Fruit fly (Drosophila melanogaster) whole organism, embryonic: Measurements from ENCODE around the gene Gdh.

Experiments
- Awh ChIP-seq: fragments of 200-800 bp; sonication (Bioruptor generic); IDR thresholded peaks from 2 replicates; pipeline ENCODE4, ENCODE4 v1.3.6; 2022; ENCODE audit warnings: missing biosample characterization, missing genetic modification characterization
- BEAF-32 ChIP-seq: fragments of 200-800 bp; sonication (Bioruptor generic); optimal IDR thresholded peaks from 3 replicates; lab custom pipeline; 2017; ENCODE audit warnings: missing biosample characterization, missing genetic modification characterization, mild to moderate bottlenecking, moderate library complexity, missing genetic modification reagents
- CG10267 ChIP-seq: fragments of 200-800 bp; sonication (Bioruptor generic); optimal IDR thresholded peaks from 2 replicates; lab custom pipeline; 2018; ENCODE audit warnings: missing biosample characterization, mild to moderate bottlenecking, missing genetic modification characterization, moderate library complexity
- CG10959 ChIP-seq: fragments of 200-800 bp; sonication (Bioruptor generic); IDR thresholded peaks from 2 replicates; pipeline ENCODE4 v1.3.6; 2022; ENCODE audit warnings: missing biosample characterization, missing genetic modification characterization
- CG12104 ChIP-seq: fragments of 200-800 bp; sonication (Bioruptor generic); optimal IDR thresholded peaks from 3 replicates; lab custom pipeline; 2016; ENCODE audit warnings: missing biosample characterization, missing genetic modification characterization
- CG13624 ChIP-seq: fragments of 200-800 bp; sonication (Bioruptor generic); optimal IDR thresholded peaks from 2 replicates; lab custom pipeline; 2016; ENCODE audit warnings: missing biosample characterization, missing genetic modification characterization
- CG13894 ChIP-seq: fragments of 200-800 bp; sonication (Bioruptor generic); optimal IDR thresholded peaks from 3 replicates; lab custom pipeline; 2018; ENCODE audit warnings: missing biosample characterization, mild to moderate bottlenecking, missing genetic modification characterization, moderate library complexity
- CG14014 ChIP-seq: fragments of 200-800 bp; sonication (Bioruptor generic); IDR thresholded peaks from 2 replicates; pipeline ENCODE4 v1.3.6; 2022; ENCODE audit warnings: missing biosample characterization, missing genetic modification characterization
- CG15269 ChIP-seq: fragments of 200-800 bp; sonication (Bioruptor generic); optimal IDR thresholded peaks from 2 replicates; lab custom pipeline; 2018; ENCODE audit warnings: missing biosample characterization, mild to moderate bottlenecking, missing genetic modification characterization, moderate library complexity
- CG16779 ChIP-seq: fragments of 200-800 bp; sonication (Bioruptor generic); IDR thresholded peaks from 2 replicates; pipeline ENCODE4 v1.3.6; 2022; ENCODE audit warnings: missing biosample characterization, missing genetic modification characterization
- CG16863 ChIP-seq: fragments of 200-800 bp; sonication (Bioruptor generic); optimal IDR thresholded peaks from 3 replicates; lab custom pipeline; 2016; ENCODE audit warnings: missing biosample characterization, missing genetic modification characterization
- CG18476 ChIP-seq: fragments of 200-800 bp; sonication (Bioruptor generic); optimal IDR thresholded peaks from 2 replicates; lab custom pipeline; 2016; ENCODE audit warnings: missing biosample characterization, mild to moderate bottlenecking, missing genetic modification characterization
- CG2116 ChIP-seq: fragments of 200-800 bp; sonication (Bioruptor generic); optimal IDR thresholded peaks from 3 replicates; lab custom pipeline; 2018; ENCODE audit warnings: missing biosample characterization, mild to moderate bottlenecking, missing genetic modification characterization
- CG2712 ChIP-seq: fragments of 200-800 bp; optimal IDR thresholded peaks from 3 replicates; lab custom pipeline; 2019; ENCODE audit warnings: missing biosample characterization, mild to moderate bottlenecking, missing genetic modification characterization, moderate library complexity
- CG4360 ChIP-seq: fragments of 200-800 bp; sonication (Bioruptor generic); IDR thresholded peaks from 2 replicates; pipeline ENCODE4 v1.3.6; 2022; ENCODE audit warnings: missing biosample characterization, missing genetic modification characterization
- CG4854 ChIP-seq: fragments of 200-800 bp; sonication (Bioruptor generic); optimal IDR thresholded peaks from 2 replicates; lab custom pipeline; 2016; ENCODE audit warnings: missing biosample characterization, missing genetic modification characterization, inconsistent platforms
- CG6854 ChIP-seq: fragments of 200-800 bp; sonication (Bioruptor generic); optimal IDR thresholded peaks from 3 replicates; lab custom pipeline; 2017; ENCODE audit warnings: missing biosample characterization, mild to moderate bottlenecking, missing genetic modification characterization
- CG8281 ChIP-seq: fragments of 200-800 bp; sonication (Bioruptor generic); optimal IDR thresholded peaks from 2 replicates; lab custom pipeline; 2018; ENCODE audit warnings: missing biosample characterization, mild to moderate bottlenecking, missing genetic modification characterization, moderate library complexity
- CG8765 ChIP-seq: fragments of 200-800 bp; sonication (Bioruptor generic); IDR thresholded peaks from 2 replicates; pipeline ENCODE4 v1.3.6; 2022; ENCODE audit warnings: missing biosample characterization, missing genetic modification characterization
- Dek ChIP-seq: fragments of 200-800 bp; sonication (Bioruptor generic); optimal IDR thresholded peaks from 3 replicates; lab custom pipeline; 2019; ENCODE audit warnings: missing biosample characterization, mild to moderate bottlenecking, missing genetic modification characterization, moderate library complexity
- Dp ChIP-seq: fragments of 200-800 bp; sonication (Bioruptor generic); optimal IDR thresholded peaks from 2 replicates; lab custom pipeline; 2018; ENCODE audit warnings: missing biosample characterization, mild to moderate bottlenecking, missing genetic modification characterization, moderate library complexity
- E2f2 ChIP-seq: fragments of 200-800 bp; sonication (Bioruptor generic); IDR thresholded peaks from 2 replicates; pipeline ENCODE4 v1.3.6; 2022; ENCODE audit warnings: missing biosample characterization, missing genetic modification characterization
- HLH3B ChIP-seq: fragments of 200-800 bp; sonication (Bioruptor generic); IDR thresholded peaks from 2 replicates; pipeline ENCODE4 v1.3.6; 2022; ENCODE audit warnings: missing biosample characterization, missing genetic modification characterization
- Med ChIP-seq: fragments of 200-800 bp; sonication (Bioruptor generic); peaks from one replicate; lab custom pipeline; 2016; ENCODE audit warnings: missing biosample characterization, missing genetic modification characterization, mild to moderate bottlenecking, inconsistent platforms, moderate library complexity
- Mes4 ChIP-seq: fragments of 200-800 bp; sonication (Bioruptor generic); optimal IDR thresholded peaks from 2 replicates; lab custom pipeline; 2016; ENCODE audit warnings: missing biosample characterization, missing genetic modification characterization
- NC2α ChIP-seq: fragments of 200-800 bp; sonication (Bioruptor generic); optimal IDR thresholded peaks from 2 replicates; lab custom pipeline; 2016; ENCODE audit warnings: missing biosample characterization, missing genetic modification characterization
- Oli ChIP-seq: fragments of 200-800 bp; sonication (Bioruptor generic); optimal IDR thresholded peaks from 2 replicates; lab custom pipeline; 2018; ENCODE audit warnings: missing biosample characterization, mild to moderate bottlenecking, missing genetic modification characterization, moderate library complexity
- PHDP ChIP-seq: fragments of 200-800 bp; sonication (Bioruptor generic); optimal IDR thresholded peaks from 3 replicates; lab custom pipeline; 2018; ENCODE audit warnings: missing biosample characterization, mild to moderate bottlenecking, missing genetic modification characterization, moderate library complexity
- Spps ChIP-seq: fragments of 200-800 bp; sonication (Bioruptor generic); optimal IDR thresholded peaks from 2 replicates; lab custom pipeline; 2018; ENCODE audit warnings: missing biosample characterization, mild to moderate bottlenecking, missing genetic modification characterization
- ap ChIP-seq: fragments of 200-800 bp; sonication (Bioruptor generic); IDR thresholded peaks from 2 replicates; pipeline ENCODE4 v1.3.6; 2022; ENCODE audit warnings: missing biosample characterization, missing genetic modification characterization
- bab2 ChIP-seq: fragments of 200-800 bp; sonication (Bioruptor generic); optimal IDR thresholded peaks from 2 replicates; lab custom pipeline; 2016; ENCODE audit warnings: missing biosample characterization, missing genetic modification characterization
- bigmax ChIP-seq: fragments of 200-800 bp; sonication (Bioruptor generic); optimal IDR thresholded peaks from 2 replicates; lab custom pipeline; 2018; ENCODE audit warnings: missing biosample characterization, mild to moderate bottlenecking, missing genetic modification characterization
- fru ChIP-seq: fragments of >200 bp; optimal IDR thresholded peaks from 2 replicates; lab custom pipeline; 2017
- grau ChIP-seq: fragments of 200-800 bp; optimal IDR thresholded peaks from 3 replicates; lab custom pipeline; 2019; ENCODE audit warnings: missing biosample characterization, mild to moderate bottlenecking, missing genetic modification characterization, moderate library complexity
- ind ChIP-seq: fragments of 200-800 bp; sonication (Bioruptor generic); optimal IDR thresholded peaks from 3 replicates; lab custom pipeline; 2016; ENCODE audit warnings: missing biosample characterization, missing genetic modification characterization
- luna ChIP-seq: fragments of 200-800 bp; sonication (Bioruptor generic); optimal IDR thresholded peaks from 2 replicates; lab custom pipeline; 2016; ENCODE audit warnings: missing biosample characterization, missing genetic modification characterization
- nom ChIP-seq: fragments of 200-800 bp; sonication (Bioruptor generic); optimal IDR thresholded peaks from 2 replicates; lab custom pipeline; 2017; ENCODE audit warnings: missing biosample characterization, missing genetic modification characterization, mild to moderate bottlenecking, moderate library complexity, missing genetic modification reagents
- p53 ChIP-seq: fragments of 200-800 bp; sonication (Bioruptor generic); optimal IDR thresholded peaks from 2 replicates; lab custom pipeline; 2016; ENCODE audit warnings: missing biosample characterization, missing genetic modification characterization
- pb ChIP-seq: fragments of 200-800 bp; sonication (Bioruptor generic); optimal IDR thresholded peaks from 3 replicates; lab custom pipeline; 2016; ENCODE audit warnings: missing biosample characterization, missing genetic modification characterization
- pfk ChIP-seq: fragments of 200-800 bp; sonication (Bioruptor generic); optimal IDR thresholded peaks from 2 replicates; lab custom pipeline; 2018; ENCODE audit warnings: missing biosample characterization, mild to moderate bottlenecking, missing genetic modification characterization, moderate library complexity
- pzg ChIP-seq: fragments of 200-800 bp; sonication (Bioruptor generic); optimal IDR thresholded peaks from 3 replicates; lab custom pipeline; 2018; ENCODE audit warnings: missing biosample characterization, mild to moderate bottlenecking, missing genetic modification characterization, moderate library complexity
- row ChIP-seq: fragments of 200-800 bp; sonication (Bioruptor generic); IDR thresholded peaks from 3 replicates; pipeline ENCODE4 v1.3.6; 2022; ENCODE audit warnings: missing biosample characterization, missing genetic modification characterization
- salm ChIP-seq: fragments of 200-800 bp; sonication (Bioruptor generic); optimal IDR thresholded peaks from 2 replicates; lab custom pipeline; 2018; ENCODE audit warnings: missing biosample characterization, mild to moderate bottlenecking, missing genetic modification characterization
- sd ChIP-seq: fragments of 200-800 bp; sonication (Bioruptor generic); optimal IDR thresholded peaks from 3 replicates; lab custom pipeline; 2018; ENCODE audit warnings: missing biosample characterization, mild to moderate bottlenecking, missing genetic modification characterization, moderate library complexity
- sens ChIP-seq: fragments of 200-800 bp; sonication (Bioruptor generic); peaks from one replicate; lab custom pipeline; 2016; ENCODE audit warnings: missing biosample characterization, missing genetic modification characterization
- seq ChIP-seq: fragments of 200-800 bp; sonication (Bioruptor generic); IDR thresholded peaks from 2 replicates; pipeline ENCODE4 v1.3.6; 2022; ENCODE audit warnings: missing biosample characterization, missing genetic modification characterization
- tap ChIP-seq: fragments of 200-800 bp; optimal IDR thresholded peaks from 3 replicates; lab custom pipeline; 2019; ENCODE audit warnings: missing biosample characterization, mild to moderate bottlenecking, missing genetic modification characterization, moderate library complexity
- tgo ChIP-seq: fragments of 200-800 bp; sonication (Bioruptor generic); IDR thresholded peaks from 3 replicates; pipeline ENCODE4 v1.3.6; 2022; ENCODE audit warnings: missing biosample characterization, missing genetic modification characterization
- tx ChIP-seq: fragments of 200-800 bp; sonication (Bioruptor generic); optimal IDR thresholded peaks from 2 replicates; lab custom pipeline; 2016; ENCODE audit warnings: missing biosample characterization, missing genetic modification characterization
- unc-4 ChIP-seq: fragments of 200-800 bp; sonication (Bioruptor generic); IDR thresholded peaks from 2 replicates; pipeline ENCODE4 v1.3.6; 2022; ENCODE audit warnings: missing biosample characterization, missing genetic modification characterization; ENCODE audit not compliant: partially characterized antibody

The Gdh gene

DNA sequence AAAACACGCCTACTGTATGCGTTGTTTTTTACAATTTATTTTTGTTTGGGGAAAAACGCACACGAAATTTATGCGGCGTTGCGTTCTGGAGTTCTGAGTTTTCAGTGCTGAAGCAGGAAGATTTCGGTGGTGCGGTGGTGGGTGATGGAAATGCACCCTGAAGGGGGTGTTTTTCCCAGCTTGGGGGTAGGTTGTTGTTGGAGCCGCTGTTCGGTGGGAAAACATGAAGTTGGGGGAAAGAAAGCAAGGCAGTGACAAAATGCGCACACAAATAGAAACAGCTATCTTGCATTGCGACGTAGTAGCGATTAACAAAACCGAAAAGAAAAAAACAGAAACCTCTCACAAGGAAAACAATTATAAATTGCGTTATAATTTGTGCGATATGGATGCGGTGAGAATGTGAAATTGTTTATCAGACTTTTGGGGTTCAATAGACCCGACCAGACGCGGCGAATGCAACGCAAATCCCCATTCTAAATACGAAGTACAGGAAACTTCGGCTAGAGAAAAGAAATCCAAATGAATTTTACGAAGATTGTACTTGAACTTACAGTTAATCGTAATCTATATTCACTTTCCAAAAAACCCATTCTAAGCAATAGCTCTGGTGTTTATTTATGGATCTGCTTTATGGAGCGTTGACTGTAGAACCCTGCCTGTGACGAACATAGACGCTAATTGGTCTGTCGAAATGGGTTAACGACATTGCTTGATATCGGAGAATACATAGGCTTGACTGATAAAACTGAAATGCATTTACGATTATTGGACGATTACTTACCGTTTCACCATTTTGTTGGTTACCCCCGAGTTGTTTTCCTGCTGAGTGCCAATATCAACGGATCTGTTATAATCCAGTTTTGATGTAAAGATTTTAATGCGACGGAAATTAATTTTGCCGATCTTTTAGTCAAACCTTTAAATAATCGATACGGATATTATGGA is 54.4 kb downstream of the Gdh start (continued):
- TF ChIP-seq CG18476, result no peak
- no peak for TF ChIP-seq Mes4
- no peak for TF ChIP-seq CG16779
- no peak for TF ChIP-seq fru
- TF ChIP-seq CG2712 (tag; lab: Kevin White, UChicago), result peak; percentile 36
- TF ChIP-seq CG2116 (GFP tag; lab: Kevin White, UChicago), result no peak
- no peak for TF ChIP-seq CG13894
- no peak for TF ChIP-seq bigmax (GFP tag; lab: Kevin White, UChicago)
- peak; percentile 87 for TF ChIP-seq sens (GFP tag; lab: Kevin White, UChicago)
- TF ChIP-seq Awh (GFP tag; lab: Robert Waterston, UW), result no peak; the same call in 1 of the 2 replicates
- 0 out of 2 replicates have a peak, but pooled peaks have one; percentile 32 for TF ChIP-seq seq (GFP tag; lab: Robert Waterston, UW)
- peak; percentile 51 for TF ChIP-seq row (GFP tag; lab: Robert Waterston, UW)
- no peak for TF ChIP-seq tx (GFP tag; lab: Kevin White, UChicago)
- peak; percentile 31; the same call in 1 of the 3 replicates for TF ChIP-seq tgo (GFP tag; lab: Robert Waterston, UW)
- no peak for TF ChIP-seq pfk (GFP tag; lab: Kevin White, UChicago)
- TF ChIP-seq CG12104 (GFP tag; lab: Kevin White, UChicago), result no peak
- no peak for TF ChIP-seq CG10959 (GFP tag; lab: Robert Waterston, UW)
- TF ChIP-seq NC2α, result no peak
- TF ChIP-seq E2f2 (GFP tag; lab: Robert Waterston, UW), result peak; percentile 15; the same call in 1 of the 2 replicates
- TF ChIP-seq CG15269, result peak; percentile 35
- TF ChIP-seq salm, result no peak
- no peak for TF ChIP-seq CG14014 (GFP tag; lab: Robert Waterston, UW)
- no peak for TF ChIP-seq CG13624 (GFP tag; lab: Kevin White, UChicago)
- no peak for TF ChIP-seq pb
- TF ChIP-seq CG4360 (GFP tag; lab: Robert Waterston, UW), result peak; percentile 73
- no peak for TF ChIP-seq BEAF-32
- peak; percentile 57; the same call in 1 of the 2 replicates for TF ChIP-seq HLH3B (GFP tag; lab: Robert Waterston, UW)
- TF ChIP-seq Dp (GFP tag; lab: Kevin White, UChicago), result no peak
- TF ChIP-seq unc-4, result no peak
- TF ChIP-seq bab2 (GFP tag; lab: Kevin White, UChicago), result no peak
- TF ChIP-seq CG16863, result no peak
- TF ChIP-seq CG10267 (tag; lab: Kevin White, UChicago), result no peak
- no peak for TF ChIP-seq ap
- no peak for TF ChIP-seq nom (GFP tag; lab: Kevin White, UChicago)
- TF ChIP-seq grau (tag; lab: Kevin White, UChicago), result peak; percentile 90
- peak; percentile 33 for TF ChIP-seq tap
- TF ChIP-seq ind (GFP tag; lab: Kevin White, UChicago), result peak; percentile 25
- TF ChIP-seq sd, result no peak
- no peak for TF ChIP-seq CG4854 (GFP tag; lab: Kevin White, UChicago)
- peak; percentile 88 for TF ChIP-seq Med
- TF ChIP-seq luna (GFP tag; lab: Kevin White, UChicago), result no peak
- TF ChIP-seq Spps (tag; lab: Kevin White, UChicago), result no peak
- no peak for TF ChIP-seq CG6854 (GFP tag; lab: Kevin White, UChicago)
- TF ChIP-seq PHDP (tag; lab: Kevin White, UChicago), result peak; percentile 21
- no peak for TF ChIP-seq p53 (GFP tag; lab: Kevin White, UChicago)
- TF ChIP-seq pzg (GFP tag; lab: Kevin White, UChicago), result no peak
- TF ChIP-seq Oli (tag; lab: Kevin White, UChicago), result peak; percentile 48
- TF ChIP-seq Dek (tag; lab: Kevin White, UChicago), result no peak
- no peak for TF ChIP-seq CG8765 (GFP tag; lab: Robert Waterston, UW)
- TF ChIP-seq CG8281 (tag; lab: Kevin White, UChicago), result no peak
